Worm (Caenorhabditis elegans): ENCODE data around the gene F36H5.17.

- TF ChIP-seq nhr-12 (tag; optimal IDR thresholded peaks at IDR 0.05): no peak
- TF ChIP-seq elt-1 (tag; optimal IDR thresholded peaks at IDR 0.05; ENCODE audit: borderline replicate concordance, insufficient read depth): no peak
- no peak for TF ChIP-seq ztf-11 (tag; optimal IDR thresholded peaks at IDR 0.05)
- TF ChIP-seq nhr-237 (tag; optimal IDR thresholded peaks at IDR 0.05): no peak
- TF ChIP-seq ceh-43 (GFP tag; optimal IDR thresholded peaks at IDR 0.05): no peak
- no peak for TF ChIP-seq ces-1 (GFP tag; optimal IDR thresholded peaks at IDR 0.05)
Observed at ce11 chrII:1735145-1735544, 20.8 kb downstream of the F36H5.17 start.

All from whole organism, mixed stage, embryonic.